Fruit fly (Drosophila melanogaster): ENCODE data around the gene mah.

- TF ChIP-seq jumu (GFP tag; optimal IDR thresholded peaks at IDR 0.05) (no peak), h (optimal IDR thresholded peaks at IDR 0.05) (no peak), ham (GFP tag; IDR thresholded peaks at IDR 0.05) (no peak), Kr (GFP tag; optimal IDR thresholded peaks at IDR 0.05) (no peak), CG32767 (GFP tag; IDR thresholded peaks at IDR 0.05) (no peak), Lhr (GFP tag; optimal IDR thresholded peaks at IDR 0.05) (no peak)
These were observed 25.2 kb upstream of the mah start, which contains the start of gene Mink for dm6 chr3R:24922270-24922669.

Data from whole organism, embryonic.